Fruit fly (Drosophila melanogaster) whole organism, prepupa: ENCODE measurements around the gene CG3386.

Experiments used
- Blimp-1 ChIP-seq: fragments of 200-800 bp; sonication (Bioruptor generic); optimal IDR thresholded peaks from 3 replicates; lab custom pipeline; 2017; ENCODE audit warnings: missing biosample characterization, missing genetic modification characterization, mild to moderate bottlenecking, moderate library complexity, missing genetic modification reagents
- CG10631 ChIP-seq: fragments of 200-800 bp; sonication (Bioruptor generic); optimal IDR thresholded peaks from 2 replicates; lab custom pipeline; 2016; ENCODE audit warnings: missing biosample characterization, missing genetic modification characterization
- CG10669 ChIP-seq: fragments of 200-800 bp; sonication (Bioruptor generic); optimal IDR thresholded peaks from 3 replicates; lab custom pipeline; 2018; ENCODE audit warnings: missing biosample characterization, mild to moderate bottlenecking, missing genetic modification characterization, moderate library complexity
- CG11294 ChIP-seq: fragments of 200-800 bp; sonication (Bioruptor generic); IDR thresholded peaks from 2 replicates; pipeline ENCODE4 v1.3.6; 2022; ENCODE audit warnings: missing biosample characterization, missing genetic modification characterization
- CG11762 ChIP-seq: fragments of 200-800 bp; sonication (Bioruptor generic); optimal IDR thresholded peaks from 3 replicates; lab custom pipeline; 2016; ENCODE audit warnings: missing biosample characterization, missing genetic modification characterization; ENCODE audit not compliant: insufficient read depth
- CG11902 ChIP-seq: fragments of 200-800 bp; sonication (Bioruptor generic); optimal IDR thresholded peaks from 3 replicates; lab custom pipeline; 2016; ENCODE audit warnings: missing biosample characterization, missing genetic modification characterization
- CG15336 ChIP-seq: fragments of 200-800 bp; sonication (Bioruptor generic); IDR thresholded peaks from 2 replicates; pipeline ENCODE4 v1.3.6; 2022; ENCODE audit warnings: missing biosample characterization, missing genetic modification characterization
- CG1621 ChIP-seq: fragments of 200-800 bp; sonication (Bioruptor generic); optimal IDR thresholded peaks from 3 replicates; lab custom pipeline; 2018; ENCODE audit warnings: missing biosample characterization, mild to moderate bottlenecking, missing genetic modification characterization
- CG32006 ChIP-seq: fragments of 200-800 bp; sonication (Bioruptor generic); optimal IDR thresholded peaks from 3 replicates; lab custom pipeline; 2017; ENCODE audit warnings: missing biosample characterization, mild to moderate bottlenecking, missing genetic modification characterization
- CG4318 ChIP-seq: fragments of 200-800 bp; sonication (Bioruptor generic); optimal IDR thresholded peaks from 3 replicates; lab custom pipeline; 2017; ENCODE audit warnings: missing biosample characterization, mild to moderate bottlenecking, missing genetic modification characterization
- CG6163 ChIP-seq: fragments of 200-800 bp; sonication (Bioruptor generic); IDR thresholded peaks from 3 replicates; pipeline ENCODE4 v1.3.6; 2022; ENCODE audit warnings: missing biosample characterization, missing genetic modification characterization
- CG6276 ChIP-seq: fragments of 200-800 bp; sonication (Bioruptor generic); optimal IDR thresholded peaks from 2 replicates; lab custom pipeline; 2017; ENCODE audit warnings: missing biosample characterization, mild to moderate bottlenecking, missing genetic modification characterization
- CG6792 ChIP-seq: fragments of 200-800 bp; sonication (Bioruptor generic); optimal IDR thresholded peaks from 3 replicates; lab custom pipeline; 2016; ENCODE audit warnings: missing biosample characterization, missing genetic modification characterization
- CG6808 ChIP-seq: fragments of 200-800 bp; sonication (Bioruptor generic); optimal IDR thresholded peaks from 3 replicates; lab custom pipeline; 2017; ENCODE audit warnings: missing biosample characterization, missing genetic modification characterization, mild to moderate bottlenecking, moderate library complexity, missing genetic modification reagents
- CG7368 ChIP-seq: fragments of 200-800 bp; sonication (Bioruptor generic); optimal IDR thresholded peaks from 3 replicates; lab custom pipeline; 2016; ENCODE audit warnings: missing biosample characterization, missing genetic modification characterization
- CG8119 ChIP-seq: fragments of 200-800 bp; sonication (Bioruptor generic); IDR thresholded peaks from 3 replicates; pipeline ENCODE4 v1.3.6; 2022; ENCODE audit warnings: missing biosample characterization, missing genetic modification characterization
- Eip75B ChIP-seq: fragments of 200-800 bp; sonication (Bioruptor generic); optimal IDR thresholded peaks from 3 replicates; lab custom pipeline; 2016; ENCODE audit warnings: missing biosample characterization, missing genetic modification characterization
- Eip78C ChIP-seq: fragments of 200-800 bp; sonication (Bioruptor generic); peaks from one replicate; lab custom pipeline; 2016; ENCODE audit warnings: missing biosample characterization, missing genetic modification characterization
- Eip93F ChIP-seq: fragments of 200-800 bp; sonication (Bioruptor generic); optimal IDR thresholded peaks from 2 replicates; lab custom pipeline; 2016; ENCODE audit warnings: missing biosample characterization, mild to moderate bottlenecking, missing genetic modification characterization
- Ets21C ChIP-seq: fragments of 200-800 bp; sonication (Bioruptor generic); optimal IDR thresholded peaks from 3 replicates; lab custom pipeline; 2016; ENCODE audit warnings: missing biosample characterization, missing genetic modification characterization
- Ets96B ChIP-seq: fragments of 200-800 bp; optimal IDR thresholded peaks from 2 replicates; lab custom pipeline; 2019; ENCODE audit warnings: missing biosample characterization, mild to moderate bottlenecking, missing genetic modification characterization, moderate library complexity
- Hr39 ChIP-seq: fragments of 200-800 bp; sonication (Bioruptor generic); optimal IDR thresholded peaks from 2 replicates; lab custom pipeline; 2016; ENCODE audit warnings: missing biosample characterization, missing genetic modification characterization
- Hr4 ChIP-seq: fragments of 200-800 bp; sonication (Bioruptor generic); optimal IDR thresholded peaks from 3 replicates; lab custom pipeline; 2016; ENCODE audit warnings: missing biosample characterization, missing genetic modification characterization
- Met ChIP-seq: fragments of 200-800 bp; sonication (Bioruptor generic); optimal IDR thresholded peaks from 3 replicates; lab custom pipeline; 2016; ENCODE audit warnings: missing biosample characterization, missing genetic modification characterization
- OdsH ChIP-seq: fragments of 200-800 bp; sonication (Bioruptor generic); optimal IDR thresholded peaks from 3 replicates; lab custom pipeline; 2016; ENCODE audit warnings: missing biosample characterization, missing genetic modification characterization
- Smox ChIP-seq: fragments of 200-800 bp; sonication (Bioruptor generic); optimal IDR thresholded peaks from 3 replicates; lab custom pipeline; 2016; ENCODE audit warnings: missing biosample characterization, missing genetic modification characterization
- Sox102F ChIP-seq: fragments of 200-800 bp; sonication (Bioruptor generic); optimal IDR thresholded peaks from 2 replicates; lab custom pipeline; 2016; ENCODE audit warnings: missing biosample characterization, mild to moderate bottlenecking, missing genetic modification characterization
- Sox14 ChIP-seq: fragments of 200-800 bp; sonication (Bioruptor generic); optimal IDR thresholded peaks from 3 replicates; lab custom pipeline; 2016; ENCODE audit warnings: missing biosample characterization, missing genetic modification characterization
- Sox15 ChIP-seq: fragments of 200-800 bp; sonication (Bioruptor generic); optimal IDR thresholded peaks from 3 replicates; lab custom pipeline; 2016; ENCODE audit warnings: missing biosample characterization, missing genetic modification characterization
- achi ChIP-seq: fragments of 200-800 bp; sonication (Bioruptor generic); optimal IDR thresholded peaks from 3 replicates; lab custom pipeline; 2016; ENCODE audit warnings: missing biosample characterization, missing genetic modification characterization
- acj6 ChIP-seq: fragments of 200-800 bp; sonication (Bioruptor generic); optimal IDR thresholded peaks from 3 replicates; lab custom pipeline; 2016; ENCODE audit warnings: missing biosample characterization, missing genetic modification characterization
- cyc ChIP-seq: fragments of 200-800 bp; sonication (Bioruptor generic); optimal IDR thresholded peaks from 3 replicates; lab custom pipeline; 2016; ENCODE audit warnings: missing biosample characterization, missing genetic modification characterization
- dac ChIP-seq: fragments of 200-800 bp; sonication (Bioruptor generic); optimal IDR thresholded peaks from 2 replicates; lab custom pipeline; 2017; ENCODE audit warnings: missing biosample characterization, mild to moderate bottlenecking, missing genetic modification characterization
- eg ChIP-seq: fragments of 200-800 bp; sonication (Bioruptor generic); IDR thresholded peaks from 3 replicates; pipeline ENCODE4 v1.3.6; 2022; ENCODE audit warnings: missing biosample characterization, missing genetic modification characterization
- esn ChIP-seq: fragments of 200-800 bp; sonication (Bioruptor generic); optimal IDR thresholded peaks from 2 replicates; lab custom pipeline; 2016; ENCODE audit warnings: missing biosample characterization, mild to moderate bottlenecking, missing genetic modification characterization, moderate library complexity
- fd59A ChIP-seq: fragments of 200-800 bp; sonication (Bioruptor generic); optimal IDR thresholded peaks from 2 replicates; lab custom pipeline; 2017; ENCODE audit warnings: missing biosample characterization, mild to moderate bottlenecking, missing genetic modification characterization, missing genetic modification reagents
- fd85E ChIP-seq: fragments of 200-800 bp; sonication (Bioruptor generic); optimal IDR thresholded peaks from 3 replicates; lab custom pipeline; 2016; ENCODE audit warnings: missing biosample characterization, missing genetic modification characterization
- fkh ChIP-seq: fragments of 200-800 bp; sonication (Bioruptor generic); optimal IDR thresholded peaks from 3 replicates; lab custom pipeline; 2017; ENCODE audit warnings: missing biosample characterization, mild to moderate bottlenecking, missing genetic modification characterization, moderate library complexity
- net ChIP-seq: fragments of 200-800 bp; sonication (Bioruptor generic); optimal IDR thresholded peaks from 3 replicates; lab custom pipeline; 2016; ENCODE audit warnings: missing biosample characterization, missing genetic modification characterization
- pdm3 ChIP-seq: fragments of 200-800 bp; sonication (Bioruptor generic); optimal IDR thresholded peaks from 3 replicates; lab custom pipeline; 2016; ENCODE audit warnings: missing biosample characterization, missing genetic modification characterization
- salr ChIP-seq, 2 experiments: fragments of 200-800 bp; sonication (Bioruptor generic); optimal IDR thresholded peaks; 3 replicates each; lab custom pipeline; 2016 to 2018; ENCODE audit warnings: missing biosample characterization in 2 of 2, missing genetic modification characterization in 2 of 2, mild to moderate bottlenecking in 1 of 2
- spab ChIP-seq: fragments of 200-800 bp; sonication (Bioruptor generic); optimal IDR thresholded peaks from 2 replicates; lab custom pipeline; 2017; ENCODE audit warnings: missing biosample characterization, mild to moderate bottlenecking, missing genetic modification characterization, missing genetic modification reagents
- ss ChIP-seq, 2 experiments: fragments of 200-800 bp; sonication (Bioruptor generic); optimal IDR thresholded peaks; 2 replicates in 1 of 2; 3 replicates in 1 of 2; lab custom pipeline; 2017 to 2018; ENCODE audit warnings: mild to moderate bottlenecking in 2 of 2, missing biosample characterization in 2 of 2, missing genetic modification characterization in 2 of 2, moderate library complexity in 1 of 2
- svp ChIP-seq: fragments of 200-800 bp; sonication (Bioruptor generic); peaks from one replicate; lab custom pipeline; 2016; ENCODE audit warnings: missing biosample characterization, missing genetic modification characterization
- topi ChIP-seq: fragments of 200-800 bp; sonication (Bioruptor generic); optimal IDR thresholded peaks from 3 replicates; lab custom pipeline; 2016; ENCODE audit warnings: missing biosample characterization, missing genetic modification characterization
- vri ChIP-seq: fragments of 200-800 bp; sonication (Bioruptor generic); optimal IDR thresholded peaks from 3 replicates; lab custom pipeline; 2016; ENCODE audit warnings: missing biosample characterization, mild to moderate bottlenecking, missing genetic modification characterization

CG3386 gene

dm6 chr3L:701798-702635 lies 19.7 kb upstream of the CG3386 start:
- TF ChIP-seq Sox102F (GFP tag; lab: Kevin White, UChicago) (no peak), Eip78C (GFP tag; lab: Kevin White, UChicago) (peak; percentile 28), Blimp-1 (GFP tag; lab: Kevin White, UChicago) (no peak), net (GFP tag; lab: Kevin White, UChicago) (no peak), svp (GFP tag; lab: Kevin White, UChicago) (peak; percentile 69), CG4318 (GFP tag; lab: Kevin White, UChicago) (no peak), Sox15 (no peak), achi (GFP tag; lab: Kevin White, UChicago) (no peak), eg (no peak), topi (GFP tag; lab: Kevin White, UChicago) (no peak), CG32006 (GFP tag; lab: Kevin White, UChicago) (no peak)

DNA sequence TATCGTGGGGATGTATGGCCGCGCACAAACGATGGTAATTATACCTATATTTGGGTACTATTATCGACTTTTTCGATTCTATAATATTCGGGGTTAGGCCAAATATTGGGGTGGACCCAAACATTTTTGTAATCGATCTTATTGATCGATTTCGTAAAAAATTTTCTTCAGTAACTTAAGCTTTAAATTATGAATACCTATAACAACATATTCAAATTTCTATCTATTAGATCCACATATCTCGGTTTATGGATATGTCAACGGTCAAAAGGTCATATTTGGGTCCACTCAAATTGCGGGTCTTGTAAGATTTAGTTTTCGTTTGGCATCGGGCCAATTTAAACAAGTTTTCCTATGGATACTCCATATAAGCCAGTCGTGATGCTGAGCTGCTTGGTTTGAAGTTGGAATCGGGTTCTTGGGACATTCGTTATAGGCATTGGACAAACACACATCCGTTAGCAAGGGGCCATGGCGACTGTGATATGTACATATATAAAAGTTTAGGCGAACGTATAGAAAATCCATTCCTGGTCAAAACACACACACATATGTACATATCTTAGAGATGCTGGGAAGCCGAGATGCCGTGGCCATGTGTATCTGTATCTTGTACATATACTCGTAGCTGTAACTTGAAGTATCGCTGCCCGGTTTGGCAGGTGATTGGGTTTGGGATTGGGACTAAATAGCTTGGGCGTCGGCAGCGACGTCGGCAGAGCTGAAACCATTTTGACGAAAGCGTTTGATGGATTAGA lies 18.1 kb upstream of the CG3386 start:
- TF ChIP-seq pdm3 (GFP tag; lab: Kevin White, UChicago) (peak; percentile 34), CG11294 (GFP tag; lab: Robert Waterston, UW) (no peak), Hr4 (peak; percentile 29), CG6792 (GFP tag; lab: Kevin White, UChicago) (no peak), Smox (GFP tag; lab: Kevin White, UChicago) (peak; percentile 1), CG15336 (GFP tag; lab: Robert Waterston, UW) (peak; percentile 74), Hr39 (GFP tag; lab: Kevin White, UChicago) (no peak), Ets21C (GFP tag; lab: Kevin White, UChicago) (no peak), OdsH (GFP tag; lab: Kevin White, UChicago) (peak; percentile 40), salr (GFP tag; optimal IDR thresholded peaks at IDR 0.05; lab: Kevin White, UChicago) (no peak), CG10669 (GFP tag; lab: Kevin White, UChicago) (peak; percentile 24), fkh (no peak), Eip75B (no peak), svp (GFP tag; lab: Kevin White, UChicago) (peak; percentile 55), CG6276 (GFP tag; lab: Kevin White, UChicago) (peak; percentile 62), CG10631 (GFP tag; lab: Kevin White, UChicago) (no peak), spab (GFP tag; lab: Kevin White, UChicago) (no peak), Eip93F (GFP tag; lab: Kevin White, UChicago) (no peak), CG32006 (GFP tag; lab: Kevin White, UChicago) (peak; percentile 39), CG4318 (GFP tag; lab: Kevin White, UChicago) (no peak), net (GFP tag; lab: Kevin White, UChicago) (no peak), CG6808 (GFP tag; lab: Kevin White, UChicago) (peak; percentile 36), topi (GFP tag; lab: Kevin White, UChicago) (peak; percentile 7), CG11902 (GFP tag; lab: Kevin White, UChicago) (no peak), Ets96B (tag; lab: Kevin White, UChicago) (peak; percentile 16), Eip78C (GFP tag; lab: Kevin White, UChicago) (peak; percentile 52), fd85E (no peak), Sox102F (GFP tag; lab: Kevin White, UChicago) (peak; percentile 43), eg (peak; percentile 71), dac (GFP tag; lab: Kevin White, UChicago) (no peak), CG6163 (peak; percentile 73), Sox14 (GFP tag; lab: Kevin White, UChicago) (no peak), fd59A (GFP tag; lab: Kevin White, UChicago) (no peak), vri (GFP tag; lab: Kevin White, UChicago) (peak; percentile 10), acj6 (GFP tag; lab: Kevin White, UChicago) (no peak), ss (GFP tag; optimal IDR thresholded peaks at IDR 0.05; lab: Kevin White, UChicago) (no peak), CG1621 (tag; lab: Kevin White, UChicago) (no peak), CG7368 (GFP tag; lab: Kevin White, UChicago) (no peak), esn (GFP tag; lab: Kevin White, UChicago) (peak; percentile 44), CG11762 (GFP tag; lab: Kevin White, UChicago) (no peak), CG8119 (GFP tag; lab: Robert Waterston, UW) (peak; percentile 58; the same call in 2 of the 3 replicates), Met (peak; percentile 44), cyc (GFP tag; lab: Kevin White, UChicago) (no peak)
